Fruit fly (Drosophila melanogaster): ENCODE measurements around the gene CG1074.

dm6 chr3R:4475378-4475777, 41.6 kb downstream of the CG1074 start:
- TF ChIP-seq fd85E (GFP tag; optimal IDR thresholded peaks at IDR 0.05) (no peak), Eip93F (GFP tag; optimal IDR thresholded peaks at IDR 0.05) (no peak), salr (GFP tag; optimal IDR thresholded peaks at IDR 0.05) (no peak), Ets96B (tag; optimal IDR thresholded peaks at IDR 0.05) (no peak), CG4318 (GFP tag; optimal IDR thresholded peaks at IDR 0.05) (no peak), Eip75B (GFP tag; optimal IDR thresholded peaks at IDR 0.05) (no peak), CG16779 (tag; optimal IDR thresholded peaks at IDR 0.05) (no peak), CG1621 (tag; optimal IDR thresholded peaks at IDR 0.05) (no peak)

All from whole organism, prepupa.